ENCODE assay signal across 5 fruit fly cellular contexts in genomic region chrX:19578908-19579647, dm6.
TF ChIP-seq lines count a peak whose summit lies in the region.

No protein-coding gene starts in this region.

- TF ChIP-seq CTCF in whole organism, embryonic (GFP tag; optimal IDR thresholded peaks at IDR 0.05; lab: Kevin White, UChicago): no peak

TF ChIP-seq in whole organism, 6 proteins besides CTCF, POLR2A, EP300 and RAD21:
- TF ChIP-seq Dll (optimal IDR thresholded peaks at IDR 0.05; lab: Kevin White, UChicago) (no peak), pan (optimal IDR thresholded peaks at IDR 0.05; lab: Kevin White, UChicago) (no peak), psq (optimal IDR thresholded peaks at IDR 0.05; lab: Kevin White, UChicago) (no peak), EcR (GFP tag; optimal IDR thresholded peaks at IDR 0.05; lab: Kevin White, UChicago) (no peak), CG8478 (optimal IDR thresholded peaks at IDR 0.05; lab: Kevin White, UChicago) (peak; percentile 89), usp (GFP tag; optimal IDR thresholded peaks at IDR 0.05; lab: Kevin White, UChicago) (no peak)

TF ChIP-seq in whole organism, adult, 20 proteins besides CTCF, POLR2A, EP300 and RAD21:
- no peak for TF ChIP-seq CG12768 (GFP tag; optimal IDR thresholded peaks at IDR 0.05; lab: Kevin White, UChicago)
- TF ChIP-seq cic (GFP tag; optimal IDR thresholded peaks at IDR 0.05; lab: Kevin White, UChicago): no peak
- peak; percentile 2 for TF ChIP-seq CG33017 (tag; optimal IDR thresholded peaks at IDR 0.05; lab: Kevin White, UChicago)
- peak; percentile 31 for TF ChIP-seq pad (GFP tag; optimal IDR thresholded peaks at IDR 0.05; lab: Kevin White, UChicago)
- peak; percentile 18 for TF ChIP-seq CG11617 (GFP tag; optimal IDR thresholded peaks at IDR 0.05; lab: Kevin White, UChicago)
- no peak for TF ChIP-seq bab1 (GFP tag; optimal IDR thresholded peaks at IDR 0.05; lab: Kevin White, UChicago)
- TF ChIP-seq ovo (GFP tag; optimal IDR thresholded peaks at IDR 0.05; lab: Kevin White, UChicago): no peak
- TF ChIP-seq tj (GFP tag; optimal IDR thresholded peaks at IDR 0.05; lab: Kevin White, UChicago): peak; percentile 41
- no peak for TF ChIP-seq Clk (GFP tag; optimal IDR thresholded peaks at IDR 0.05; lab: Kevin White, UChicago)
- no peak for TF ChIP-seq CG7045 (GFP tag; optimal IDR thresholded peaks at IDR 0.05; lab: Kevin White, UChicago)
- TF ChIP-seq CG1620 (GFP tag; optimal IDR thresholded peaks at IDR 0.05; lab: Kevin White, UChicago): no peak
- peak; percentile 30 for TF ChIP-seq CG7101 (tag; optimal IDR thresholded peaks at IDR 0.05; lab: Kevin White, UChicago)
- no peak for TF ChIP-seq kay (GFP tag; lab: Kevin White, UChicago; ENCODE audit: borderline replicate concordance)
- TF ChIP-seq CG14711 (tag; optimal IDR thresholded peaks at IDR 0.05; lab: Kevin White, UChicago): no peak
- TF ChIP-seq toe (GFP tag; optimal IDR thresholded peaks at IDR 0.05; lab: Kevin White, UChicago): no peak
- TF ChIP-seq Mnt (GFP tag; optimal IDR thresholded peaks at IDR 0.05; lab: Kevin White, UChicago): peak; percentile 26
- no peak for TF ChIP-seq CG5204 (GFP tag; optimal IDR thresholded peaks at IDR 0.05; lab: Kevin White, UChicago)
- TF ChIP-seq Hr96 (GFP tag; optimal IDR thresholded peaks at IDR 0.05; lab: Kevin White, UChicago): peak; percentile 62
- TF ChIP-seq cnc (optimal IDR thresholded peaks at IDR 0.05; lab: Kevin White, UChicago): no peak
- TF ChIP-seq Crg-1 (GFP tag; optimal IDR thresholded peaks at IDR 0.05; lab: Kevin White, UChicago): no peak
TF ChIP-seq in whole organism, adult: peak in this region for 7.

TF ChIP-seq in whole organism, embryonic, 481 proteins besides CTCF, POLR2A, EP300 and RAD21 (continues in another document):
- TF ChIP-seq CG32767 (GFP tag; IDR thresholded peaks at IDR 0.05; lab: Robert Waterston, UW) (0 out of 2 replicates have a peak, but pooled peaks have one; percentile 21), CG11560 (tag; IDR thresholded peaks at IDR 0.05; lab: Robert Waterston, UW) (no peak), CG8478 (optimal IDR thresholded peaks at IDR 0.05; lab: Kevin White, UChicago) (peak; percentile 99), Myb (GFP tag; optimal IDR thresholded peaks at IDR 0.05; lab: Kevin White, UChicago) (no peak), CG12769 (tag; optimal IDR thresholded peaks at IDR 0.05; lab: Kevin White, UChicago) (peak; percentile 78), slbo (GFP tag; IDR thresholded peaks at IDR 0.05; lab: Robert Waterston, UW) (no peak), MESR4 (GFP tag; optimal IDR thresholded peaks at IDR 0.05; lab: Kevin White, UChicago) (peak; percentile 71), oc (tag; optimal IDR thresholded peaks at IDR 0.05; lab: Kevin White, UChicago) (no peak), CG1832 (GFP tag; optimal IDR thresholded peaks at IDR 0.05; lab: Kevin White, UChicago) (peak; percentile 67), seq (GFP tag; IDR thresholded peaks at IDR 0.05; lab: Robert Waterston, UW) (0 out of 2 replicates have a peak, but pooled peaks have one; percentile 8), sens (GFP tag; lab: Kevin White, UChicago) (peak; percentile 68), CG10366 (GFP tag; IDR thresholded peaks at IDR 0.05; lab: Robert Waterston, UW) (no peak), CG7357 (GFP tag; IDR thresholded peaks at IDR 0.05; lab: Robert Waterston, UW) (peak; percentile 70), sisA (GFP tag; IDR thresholded peaks at IDR 0.05; lab: Robert Waterston, UW) (no peak), cg (GFP tag; optimal IDR thresholded peaks at IDR 0.05; lab: Kevin White, UChicago) (peak; percentile 95), CG1792 (GFP tag; optimal IDR thresholded peaks at IDR 0.05; lab: Kevin White, UChicago) (no peak), Adf1 (GFP tag; IDR thresholded peaks at IDR 0.05; lab: Robert Waterston, UW) (no peak), CG9876 (GFP tag; optimal IDR thresholded peaks at IDR 0.05; lab: Kevin White, UChicago) (no peak), Med (GFP tag; lab: Kevin White, UChicago) (peak; percentile 47), nom (GFP tag; optimal IDR thresholded peaks at IDR 0.05; lab: Kevin White, UChicago) (no peak), CG18599 (GFP tag; optimal IDR thresholded peaks at IDR 0.05; lab: Kevin White, UChicago) (no peak), CG14050 (GFP tag; IDR thresholded peaks at IDR 0.05; lab: Robert Waterston, UW) (no peak), Eip74EF (GFP tag; optimal IDR thresholded peaks at IDR 0.05; lab: Kevin White, UChicago) (peak in 1 of 2 experiments; percentile 2), Stat92E (GFP tag; optimal IDR thresholded peaks at IDR 0.05; lab: Kevin White, UChicago) (peak in 1 of 3 experiments; percentile 80)

TF ChIP-seq in whole organism, prepupa, 60 proteins besides CTCF, POLR2A, EP300 and RAD21:
- TF ChIP-seq CG1621 (tag; optimal IDR thresholded peaks at IDR 0.05; lab: Kevin White, UChicago): no peak
- TF ChIP-seq Eip78C (GFP tag; lab: Kevin White, UChicago): peak; percentile 77
- peak in 1 of 2 experiments; percentile 29 for TF ChIP-seq ss (GFP tag; optimal IDR thresholded peaks at IDR 0.05; lab: Kevin White, UChicago)

TF ChIP-seq in whole organism, wandering third instar larva, 38 proteins besides CTCF, POLR2A, EP300 and RAD21:
- TF ChIP-seq tai (GFP tag; optimal IDR thresholded peaks at IDR 0.05; lab: Kevin White, UChicago) (no peak), Hnf4 (GFP tag; optimal IDR thresholded peaks at IDR 0.05; lab: Kevin White, UChicago) (no peak), N (GFP tag; optimal IDR thresholded peaks at IDR 0.05; lab: Kevin White, UChicago) (peak; percentile 89), h (GFP tag; optimal IDR thresholded peaks at IDR 0.05; lab: Kevin White, UChicago) (peak; percentile 33), sv (GFP tag; optimal IDR thresholded peaks at IDR 0.05; lab: Kevin White, UChicago) (no peak), Hr78 (GFP tag; optimal IDR thresholded peaks at IDR 0.05; lab: Kevin White, UChicago) (peak; percentile 24), Abd-B (GFP tag; optimal IDR thresholded peaks at IDR 0.05; lab: Kevin White, UChicago) (peak; percentile 73), foxo (GFP tag; optimal IDR thresholded peaks at IDR 0.05; lab: Kevin White, UChicago) (peak in 1 of 2 experiments; percentile 33)
